Fruit fly (Drosophila melanogaster) whole organism, pupa: ENCODE data around the gene Vha100-4.

Source experiments
- CG10348 ChIP-seq: fragments of 200-800 bp; sonication (Bioruptor generic); IDR thresholded peaks from 2 replicates; pipeline ENCODE4 v1.3.6; 2022; ENCODE audit warnings: missing biosample characterization, missing genetic modification characterization
- CG12605 ChIP-seq: fragments of 200-800 bp; sonication (Bioruptor generic); IDR thresholded peaks from 2 replicates; pipeline ENCODE4 v1.3.6; 2022; ENCODE audit warnings: missing biosample characterization, missing genetic modification characterization
- CG13204 ChIP-seq: fragments of 200-800 bp; sonication (Bioruptor generic); optimal IDR thresholded peaks from 2 replicates; lab custom pipeline; 2018; ENCODE audit warnings: missing biosample characterization, mild to moderate bottlenecking, missing genetic modification characterization, moderate library complexity
- CG14655 ChIP-seq: fragments of 200-800 bp; sonication (Bioruptor generic); optimal IDR thresholded peaks from 3 replicates; lab custom pipeline; 2017; ENCODE audit warnings: mild to moderate bottlenecking, missing biosample characterization, missing genetic modification reagents, missing genetic modification characterization
- CG15710 ChIP-seq: fragments of 200-800 bp; sonication (Bioruptor generic); optimal IDR thresholded peaks from 2 replicates; lab custom pipeline; 2018; ENCODE audit warnings: missing biosample characterization, mild to moderate bottlenecking, missing genetic modification characterization, moderate library complexity
- CG34367 ChIP-seq: fragments of 200-800 bp; sonication (Bioruptor generic); optimal IDR thresholded peaks from 2 replicates; lab custom pipeline; 2018; ENCODE audit warnings: missing biosample characterization, mild to moderate bottlenecking, missing genetic modification characterization
- CG4496 ChIP-seq: fragments of 200-800 bp; sonication (Bioruptor generic); IDR thresholded peaks from 3 replicates; pipeline ENCODE4 v1.3.6; 2022; ENCODE audit warnings: missing biosample characterization, missing genetic modification characterization
- CG9948 ChIP-seq: fragments of 200-800 bp; sonication (Bioruptor generic); optimal IDR thresholded peaks from 2 replicates; lab custom pipeline; 2018; ENCODE audit warnings: missing biosample characterization, mild to moderate bottlenecking, missing genetic modification characterization, moderate library complexity
- D1 ChIP-seq: fragments of 200-800 bp; sonication (Bioruptor generic); optimal IDR thresholded peaks from 2 replicates; lab custom pipeline; 2018; ENCODE audit warnings: missing biosample characterization, mild to moderate bottlenecking, missing genetic modification characterization, moderate library complexity
- EcR ChIP-seq: fragments of 200-800 bp; sonication (Bioruptor generic); optimal IDR thresholded peaks from 3 replicates; lab custom pipeline; 2019; ENCODE audit warnings: missing biosample characterization, missing genetic modification characterization, mild to moderate bottlenecking, moderate library complexity, missing genetic modification reagents
- Pif1A ChIP-seq: fragments of 200-800 bp; sonication (Bioruptor generic); optimal IDR thresholded peaks from 3 replicates; lab custom pipeline; 2016; ENCODE audit warnings: missing biosample characterization, missing genetic modification characterization
- Snoo ChIP-seq: fragments of 200-800 bp; sonication (Bioruptor generic); optimal IDR thresholded peaks from 3 replicates; lab custom pipeline; 2017; ENCODE audit warnings: missing biosample characterization, mild to moderate bottlenecking, missing genetic modification characterization, inconsistent platforms
- gl ChIP-seq: fragments of 200-800 bp; sonication (Bioruptor generic); optimal IDR thresholded peaks from 2 replicates; lab custom pipeline; 2018; ENCODE audit warnings: missing biosample characterization, mild to moderate bottlenecking, missing genetic modification characterization
- rn ChIP-seq: fragments of 200-800 bp; sonication (Bioruptor generic); IDR thresholded peaks from 2 replicates; pipeline ENCODE4 v1.3.6; 2022; ENCODE audit warnings: missing biosample characterization, missing genetic modification characterization

DNA sequence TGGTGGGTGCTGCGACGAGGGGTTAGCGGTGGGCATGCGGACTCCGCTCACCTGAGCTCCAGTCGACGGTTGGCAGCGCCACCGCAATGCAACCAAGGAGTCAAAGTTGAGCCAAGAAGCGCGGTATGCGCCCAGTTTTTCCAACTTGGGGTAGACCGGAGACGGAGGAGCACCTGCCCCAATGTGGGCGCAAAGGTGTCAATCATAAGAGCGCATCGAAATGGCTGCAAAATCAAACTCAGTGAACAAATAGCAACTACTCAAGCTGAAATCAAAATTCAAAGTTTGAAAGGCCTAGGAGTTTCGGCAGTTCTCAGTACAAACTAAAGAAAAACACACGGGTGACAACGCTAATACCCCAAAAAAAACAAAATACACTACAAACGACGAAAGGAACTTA lies 27.9 kb downstream of the Vha100-4 start, which contains the start of gene hmw:
- TF ChIP-seq Pif1A (GFP tag; lab: Kevin White, UChicago) (no peak), CG12605 (no peak), EcR (GFP tag; lab: Kevin White, UChicago) (no peak), CG10348 (GFP tag; lab: Robert Waterston, UW) (no peak), CG13204 (GFP tag; lab: Kevin White, UChicago) (no peak), CG15710 (tag; lab: Kevin White, UChicago) (no peak), CG14655 (no peak), CG4496 (GFP tag; lab: Robert Waterston, UW) (no peak), CG9948 (tag; lab: Kevin White, UChicago) (no peak), D1 (tag; lab: Kevin White, UChicago) (no peak), rn (no peak), Snoo (no peak), CG34367 (tag; lab: Kevin White, UChicago) (no peak), gl (tag; lab: Kevin White, UChicago) (no peak)
